Worm (Caenorhabditis elegans) whole organism, L4 larva: Measurements from ENCODE around the gene Y26G10.5.

Source experiments
- T26A8.4 ChIP-seq: fragments of 200-800 bp; sonication (Bioruptor generic); IDR thresholded peaks from 2 replicates; pipeline ENCODE4 v1.3.6; 2022; ENCODE audit warnings: missing genetic modification characterization, missing compliant biosample characterization
- ceh-28 ChIP-seq: fragments of 150-350 bp; optimal IDR thresholded peaks from 2 replicates; lab custom pipeline; 2014; ENCODE audit warnings: missing biosample characterization, missing genetic modification reagents, missing genetic modification characterization
- ceh-62 ChIP-seq: sonication (generic microtip); optimal IDR thresholded peaks from 2 replicates; lab custom pipeline; 2017; ENCODE audit warnings: missing biosample characterization, missing genetic modification characterization
- ceh-82 ChIP-seq: sonication (generic microtip); optimal IDR thresholded peaks from 2 replicates; lab custom pipeline; 2017; ENCODE audit warnings: missing biosample characterization, missing genetic modification characterization
- dpl-1 ChIP-seq: fragments of 150-350 bp; optimal IDR thresholded peaks from 2 replicates; lab custom pipeline; 2014; ENCODE audit warnings: missing biosample characterization, missing genetic modification reagents, missing genetic modification characterization
- lin-15B ChIP-seq: fragments of 150-350 bp; sonication (generic microtip); optimal IDR thresholded peaks from 3 replicates; lab custom pipeline; 2014; ENCODE audit warnings: missing biosample characterization, missing genetic modification characterization
- nhr-111 ChIP-seq: fragments of 200-800 bp; sonication (Bioruptor generic); optimal IDR thresholded peaks from 2 replicates; lab custom pipeline; 2018; ENCODE audit warnings: mild to moderate bottlenecking, missing genetic modification characterization, missing compliant biosample characterization
- nhr-48 ChIP-seq: sonication (generic microtip); optimal IDR thresholded peaks from 2 replicates; lab custom pipeline; 2016; ENCODE audit warnings: mild to moderate bottlenecking, missing genetic modification characterization, missing compliant biosample characterization
- pqm-1 ChIP-seq: sonication (generic microtip); optimal IDR thresholded peaks from 2 replicates; lab custom pipeline; 2017; ENCODE audit warnings: missing biosample characterization, missing genetic modification characterization

ce11 chrV:17683763-17684162 is 16.9 kb downstream of the Y26G10.5 start, which contains the start of gene F59A1.15:
- TF ChIP-seq ceh-28 (no peak), ceh-82 (no peak), dpl-1 (GFP tag; lab: Kevin White, UChicago) (no peak), nhr-48 (tag; lab: Kevin White, UChicago) (no peak), nhr-111 (no peak), pqm-1 (tag; lab: Kevin White, UChicago) (no peak), lin-15B (tag; lab: Kevin White, UChicago) (no peak), ceh-62 (no peak), T26A8.4 (GFP tag; lab: Robert Waterston, UW) (no peak)
